Fruit fly (Drosophila melanogaster): Measurements from ENCODE around the gene Mct1.

Gene Mct1

DNA sequence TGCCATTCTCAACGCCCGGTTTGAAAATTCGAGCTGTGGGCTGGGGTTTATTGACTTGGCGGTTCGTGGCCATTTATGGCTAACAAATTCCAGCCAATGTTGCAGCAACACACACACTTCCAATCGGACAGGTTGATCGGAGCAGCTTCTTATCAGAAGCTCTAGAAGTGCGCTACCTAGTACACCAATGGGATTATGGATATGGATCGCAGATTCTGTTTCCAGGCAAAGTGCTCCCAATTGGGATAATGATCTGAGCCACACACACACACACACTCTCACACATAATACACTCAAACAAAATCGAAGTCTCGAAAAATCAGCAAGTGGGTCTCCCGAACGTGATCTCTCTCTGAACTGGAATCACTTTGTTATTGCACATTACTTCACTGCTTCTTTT is 32.6 kb downstream of the Mct1 start:
- TF ChIP-seq Mio (GFP tag; optimal IDR thresholded peaks at IDR 0.05) (no peak), dmrt93B (GFP tag; optimal IDR thresholded peaks at IDR 0.05) (no peak), sv (GFP tag; optimal IDR thresholded peaks at IDR 0.05) (no peak), brk (GFP tag; optimal IDR thresholded peaks at IDR 0.05) (no peak), usp (GFP tag; optimal IDR thresholded peaks at IDR 0.05) (no peak), Dfd (GFP tag; optimal IDR thresholded peaks at IDR 0.05) (no peak), Rel (GFP tag; optimal IDR thresholded peaks at IDR 0.05) (no peak), Rel (tag; optimal IDR thresholded peaks at IDR 0.05) (no peak), Hr83 (GFP tag; optimal IDR thresholded peaks at IDR 0.05; ENCODE audit: poor library complexity, severe bottlenecking) (no peak), Abd-B (GFP tag; optimal IDR thresholded peaks at IDR 0.05) (no peak), tai (GFP tag; optimal IDR thresholded peaks at IDR 0.05) (no peak), jim (GFP tag; optimal IDR thresholded peaks at IDR 0.05) (no peak), Vsx2 (GFP tag; optimal IDR thresholded peaks at IDR 0.05; ENCODE audit: partially characterized antibody) (no peak), N (GFP tag; optimal IDR thresholded peaks at IDR 0.05) (no peak), pan (optimal IDR thresholded peaks at IDR 0.05) (no peak), woc (GFP tag; optimal IDR thresholded peaks at IDR 0.05) (no peak), GATAd (GFP tag; optimal IDR thresholded peaks at IDR 0.05) (no peak), ey (GFP tag; optimal IDR thresholded peaks at IDR 0.05) (no peak), CG9705 (GFP tag; optimal IDR thresholded peaks at IDR 0.05) (no peak)

DNA sequence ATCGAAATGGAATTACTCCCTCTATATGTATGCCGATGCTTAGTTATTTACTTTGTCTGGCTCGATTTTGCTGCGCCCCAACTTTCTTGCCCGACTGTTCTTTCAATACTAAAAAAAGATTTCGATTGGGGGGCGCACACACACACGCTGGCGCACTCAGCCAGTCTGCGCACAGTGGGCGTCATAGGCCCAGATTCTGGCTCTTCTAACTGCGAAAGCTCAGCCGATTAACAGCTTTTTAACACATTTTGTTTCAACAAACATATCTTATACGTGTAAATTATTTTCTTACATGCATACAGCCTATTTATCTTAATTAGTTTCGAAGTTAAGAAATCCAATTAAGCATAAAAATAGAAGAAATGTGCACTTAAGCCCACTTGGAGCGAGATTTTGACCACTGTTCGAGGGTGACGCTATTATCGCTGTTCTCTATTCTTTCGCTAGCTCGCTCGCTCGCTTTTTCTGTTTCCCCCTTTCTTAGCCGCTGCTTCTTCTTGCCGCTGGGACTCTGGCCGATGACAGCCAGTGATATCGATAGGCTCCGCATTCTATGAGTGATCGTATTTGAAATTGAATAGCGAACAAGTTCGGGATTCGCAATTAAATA is 33.3 kb downstream of the Mct1 start, which contains the start of gene Vinc:
Gene Vinc, minus strand, starts transcription at position 387 of the 610 bp plus-strand sequence.
- TF ChIP-seq CG9705 (GFP tag; optimal IDR thresholded peaks at IDR 0.05) = peak; percentile 85
- peak; percentile 78 for TF ChIP-seq rgr (GFP tag; optimal IDR thresholded peaks at IDR 0.05)
- TF ChIP-seq sage (GFP tag; optimal IDR thresholded peaks at IDR 0.05) = no peak
- TF ChIP-seq CG32264 (GFP tag; optimal IDR thresholded peaks at IDR 0.05) = peak; percentile 79
- peak; percentile 93 for TF ChIP-seq psq (GFP tag; optimal IDR thresholded peaks at IDR 0.05)
- TF ChIP-seq HLH106 (tag; optimal IDR thresholded peaks at IDR 0.05) = peak; percentile 92
- peak; percentile 40 for TF ChIP-seq Dif (GFP tag; optimal IDR thresholded peaks at IDR 0.05; ENCODE audit: partially characterized antibody)
- TF ChIP-seq dsf (GFP tag; optimal IDR thresholded peaks at IDR 0.05; ENCODE audit: borderline replicate concordance) = no peak
- TF ChIP-seq ey (GFP tag; optimal IDR thresholded peaks at IDR 0.05) = peak; percentile 82
- TF ChIP-seq Hr78 (GFP tag; optimal IDR thresholded peaks at IDR 0.05) = no peak
- TF ChIP-seq Hr83 (GFP tag; optimal IDR thresholded peaks at IDR 0.05; ENCODE audit: poor library complexity, severe bottlenecking) = peak; percentile 86
- TF ChIP-seq br (GFP tag; optimal IDR thresholded peaks at IDR 0.05) = peak; percentile 88
- TF ChIP-seq h (GFP tag; optimal IDR thresholded peaks at IDR 0.05) = peak; percentile 93
- no peak for TF ChIP-seq Hnf4 (GFP tag; optimal IDR thresholded peaks at IDR 0.05)
- TF ChIP-seq GATAd (GFP tag; optimal IDR thresholded peaks at IDR 0.05) = no peak
- TF ChIP-seq woc (GFP tag; optimal IDR thresholded peaks at IDR 0.05) = no peak
- TF ChIP-seq brk (GFP tag; optimal IDR thresholded peaks at IDR 0.05) = no peak
- peak; percentile 82 for TF ChIP-seq Sp1 (GFP tag; optimal IDR thresholded peaks at IDR 0.05)
- TF ChIP-seq OdsH (GFP tag; optimal IDR thresholded peaks at IDR 0.05) = peak; percentile 63
- TF ChIP-seq foxo (GFP tag; optimal IDR thresholded peaks at IDR 0.05) = peak in 1 of 2 experiments; percentile 93
- TF ChIP-seq dl (GFP tag; optimal IDR thresholded peaks at IDR 0.05; ENCODE audit: insufficient read depth in 1 of 2, partially characterized antibody in 2 of 2) = no peak
- peak; percentile 86 for TF ChIP-seq Jra (GFP tag; optimal IDR thresholded peaks at IDR 0.05)
- TF ChIP-seq jim (GFP tag; optimal IDR thresholded peaks at IDR 0.05) = no peak
- TF ChIP-seq sv (GFP tag; optimal IDR thresholded peaks at IDR 0.05) = peak; percentile 66
- no peak for TF ChIP-seq CrebA (GFP tag; optimal IDR thresholded peaks at IDR 0.05; ENCODE audit: borderline replicate concordance)
- TF ChIP-seq Dfd (GFP tag; optimal IDR thresholded peaks at IDR 0.05) = no peak
- TF ChIP-seq pan (optimal IDR thresholded peaks at IDR 0.05) = no peak
- TF ChIP-seq Myc (optimal IDR thresholded peaks at IDR 0.05) = no peak
- peak; percentile 95 for TF ChIP-seq fru (GFP tag; optimal IDR thresholded peaks at IDR 0.05)
- TF ChIP-seq Abd-B (GFP tag; optimal IDR thresholded peaks at IDR 0.05) = no peak
- TF ChIP-seq Mio (GFP tag; optimal IDR thresholded peaks at IDR 0.05) = no peak
- no peak for TF ChIP-seq Vsx2 (GFP tag; optimal IDR thresholded peaks at IDR 0.05; ENCODE audit: partially characterized antibody)
- TF ChIP-seq lola (GFP tag; optimal IDR thresholded peaks at IDR 0.05) = no peak
- TF ChIP-seq Rel (GFP tag; optimal IDR thresholded peaks at IDR 0.05) = peak; percentile 40
- TF ChIP-seq Rel (tag; optimal IDR thresholded peaks at IDR 0.05) = peak; percentile 97
- no peak for TF ChIP-seq N (GFP tag; optimal IDR thresholded peaks at IDR 0.05)
- no peak for TF ChIP-seq usp (GFP tag; optimal IDR thresholded peaks at IDR 0.05)
- no peak for TF ChIP-seq tai (GFP tag; optimal IDR thresholded peaks at IDR 0.05)
- TF ChIP-seq dmrt93B (GFP tag; optimal IDR thresholded peaks at IDR 0.05) = no peak

Measured in whole organism, wandering third instar larva.